Worm (Caenorhabditis elegans): ENCODE measurements around the gene trcs-2.

trcs-2 gene

ce11 chrII:8721955-8722524 lies at the start of gene trcs-2:
Gene trcs-2, plus strand, starts transcription at chrII:8722474.
- no peak for TF ChIP-seq tra-4 (tag; optimal IDR thresholded peaks at IDR 0.05)
- TF ChIP-seq ceh-13 (GFP tag; optimal IDR thresholded peaks at IDR 0.05): no peak
- no peak for TF ChIP-seq flt-1 (GFP tag; IDR thresholded peaks at IDR 0.05)
- no peak for TF ChIP-seq aly-1 (tag; optimal IDR thresholded peaks at IDR 0.05)
- no peak for TF ChIP-seq tbx-11 (GFP tag; IDR thresholded peaks at IDR 0.05)
- TF ChIP-seq ceh-36 (tag; optimal IDR thresholded peaks at IDR 0.05): no peak
- TF ChIP-seq sea-1 (GFP tag; conservative IDR thresholded peaks at IDR 0.05): no peak
- no peak for TF ChIP-seq B0310.2 (tag; optimal IDR thresholded peaks at IDR 0.05)
- TF ChIP-seq hnd-1 (tag; optimal IDR thresholded peaks at IDR 0.05): no peak
- no peak for TF ChIP-seq pes-1 (GFP tag; IDR thresholded peaks at IDR 0.05)
- TF ChIP-seq F13C5.2 (tag; optimal IDR thresholded peaks at IDR 0.05): no peak
- no peak for TF ChIP-seq hmg-4 (GFP tag; optimal IDR thresholded peaks at IDR 0.05)
- TF ChIP-seq hmbx-1 (tag; optimal IDR thresholded peaks at IDR 0.05): no peak
- no peak for TF ChIP-seq ets-7 (tag; optimal IDR thresholded peaks at IDR 0.05)
- no peak for TF ChIP-seq tbx-37 (GFP tag; conservative IDR thresholded peaks at IDR 0.05)
- no peak for TF ChIP-seq ama-1 (optimal IDR thresholded peaks at IDR 0.05)
- TF ChIP-seq scrt-1 (GFP tag; IDR thresholded peaks at IDR 0.05): no peak

- TF ChIP-seq tbx-11 (GFP tag; IDR thresholded peaks at IDR 0.05) (no peak), hnd-1 (tag; optimal IDR thresholded peaks at IDR 0.05) (no peak), hmbx-1 (tag; optimal IDR thresholded peaks at IDR 0.05) (no peak), aly-1 (tag; optimal IDR thresholded peaks at IDR 0.05) (no peak), ceh-36 (tag; optimal IDR thresholded peaks at IDR 0.05) (no peak), flt-1 (GFP tag; IDR thresholded peaks at IDR 0.05) (no peak), pes-1 (GFP tag; IDR thresholded peaks at IDR 0.05) (no peak), tbx-37 (GFP tag; conservative IDR thresholded peaks at IDR 0.05) (no peak), ceh-13 (GFP tag; optimal IDR thresholded peaks at IDR 0.05) (no peak), B0310.2 (tag; optimal IDR thresholded peaks at IDR 0.05) (no peak), sea-1 (GFP tag; conservative IDR thresholded peaks at IDR 0.05) (no peak), ets-7 (tag; optimal IDR thresholded peaks at IDR 0.05) (no peak), F13C5.2 (tag; optimal IDR thresholded peaks at IDR 0.05) (no peak), ama-1 (optimal IDR thresholded peaks at IDR 0.05) (no peak), hmg-4 (GFP tag; optimal IDR thresholded peaks at IDR 0.05) (no peak)
Observed at ce11 chrII:8675369-8675768, 46.9 kb upstream of the trcs-2 start.

- TF ChIP-seq ceh-36 (tag; optimal IDR thresholded peaks at IDR 0.05): no peak
- no peak for TF ChIP-seq hmbx-1 (tag; optimal IDR thresholded peaks at IDR 0.05)
- no peak for TF ChIP-seq hnd-1 (tag; optimal IDR thresholded peaks at IDR 0.05)
- no peak for TF ChIP-seq F13C5.2 (tag; optimal IDR thresholded peaks at IDR 0.05)
Observed at ce11 chrII:8679799-8680198, 42.5 kb upstream of the trcs-2 start.

ce11 chrII:8683933-8684332 lies 38.3 kb upstream of the trcs-2 start:
- TF ChIP-seq scrt-1 (GFP tag; IDR thresholded peaks at IDR 0.05) (no peak), flt-1 (GFP tag; IDR thresholded peaks at IDR 0.05) (0 out of 2 replicates have a peak, but pooled peaks have one; percentile 22), tbx-37 (GFP tag; conservative IDR thresholded peaks at IDR 0.05) (no peak)

ce11 chrII:8684824-8685223 lies 37.5 kb upstream of the trcs-2 start, which contains the start of gene hgap-2:
Gene hgap-2, minus strand, starts transcription at chrII:8684924.
- no peak for TF ChIP-seq hmg-4 (GFP tag; optimal IDR thresholded peaks at IDR 0.05)

- TF ChIP-seq pes-1 (GFP tag; IDR thresholded peaks at IDR 0.05) (no peak), ama-1 (optimal IDR thresholded peaks at IDR 0.05) (no peak), ets-7 (tag; optimal IDR thresholded peaks at IDR 0.05) (no peak), flt-1 (GFP tag; IDR thresholded peaks at IDR 0.05) (no peak), ceh-36 (tag; optimal IDR thresholded peaks at IDR 0.05) (no peak), hmg-4 (GFP tag; optimal IDR thresholded peaks at IDR 0.05) (no peak), tra-4 (tag; optimal IDR thresholded peaks at IDR 0.05) (no peak), hnd-1 (tag; optimal IDR thresholded peaks at IDR 0.05) (no peak), tbx-11 (GFP tag; IDR thresholded peaks at IDR 0.05) (no peak), ceh-13 (GFP tag; optimal IDR thresholded peaks at IDR 0.05) (no peak), sea-1 (GFP tag; conservative IDR thresholded peaks at IDR 0.05) (no peak), F13C5.2 (tag; optimal IDR thresholded peaks at IDR 0.05) (no peak), hmbx-1 (tag; optimal IDR thresholded peaks at IDR 0.05) (no peak), tbx-37 (GFP tag; conservative IDR thresholded peaks at IDR 0.05) (no peak), B0310.2 (tag; optimal IDR thresholded peaks at IDR 0.05) (no peak), scrt-1 (GFP tag; IDR thresholded peaks at IDR 0.05) (no peak), aly-1 (tag; optimal IDR thresholded peaks at IDR 0.05) (no peak)
Observed at ce11 chrII:8685623-8686022, 36.7 kb upstream of the trcs-2 start, which contains the start of gene C34C6.9. Gene C34C6.9, plus strand, starts transcription at chrII:8685923.

- no peak for TF ChIP-seq tbx-11 (GFP tag; IDR thresholded peaks at IDR 0.05)
- TF ChIP-seq ets-7 (tag; optimal IDR thresholded peaks at IDR 0.05): no peak
- no peak for TF ChIP-seq tra-4 (tag; optimal IDR thresholded peaks at IDR 0.05)
- no peak for TF ChIP-seq aly-1 (tag; optimal IDR thresholded peaks at IDR 0.05)
- TF ChIP-seq F13C5.2 (tag; optimal IDR thresholded peaks at IDR 0.05): no peak
Observed at ce11 chrII:8691344-8691960, 30.8 kb upstream of the trcs-2 start, which contains the start of gene C34C6.3. Gene C34C6.3, plus strand, starts transcription at chrII:8691910.

ce11 chrII:8695783-8696182 lies 26.5 kb upstream of the trcs-2 start, which contains the start of gene C34C6.10:
Gene C34C6.10, minus strand, starts transcription at chrII:8695883.
- TF ChIP-seq F13C5.2 (tag; optimal IDR thresholded peaks at IDR 0.05) (no peak), ceh-36 (tag; optimal IDR thresholded peaks at IDR 0.05) (no peak)

Data from whole organism, early embryonic.